Worm (Caenorhabditis elegans) whole organism, L4/young adult: ENCODE measurements around the gene nasp-1.

ENCODE experiments used
- W03F9.2 ChIP-seq: fragments of 150-350 bp; optimal IDR thresholded peaks from 2 replicates; lab custom pipeline; 2014; ENCODE audit warnings: missing biosample characterization, missing genetic modification characterization
- dao-5 ChIP-seq: sonication (generic microtip); optimal IDR thresholded peaks from 2 replicates; lab custom pipeline; 2016; ENCODE audit warnings: missing genotype, missing genetic modification characterization, moderate library complexity, missing compliant biosample characterization
- him-1 ChIP-seq: sonication (generic microtip); optimal IDR thresholded peaks from 2 replicates; lab custom pipeline; 2016; ENCODE audit warnings: missing genotype, missing genetic modification reagents, missing genetic modification characterization, missing compliant biosample characterization

DNA sequence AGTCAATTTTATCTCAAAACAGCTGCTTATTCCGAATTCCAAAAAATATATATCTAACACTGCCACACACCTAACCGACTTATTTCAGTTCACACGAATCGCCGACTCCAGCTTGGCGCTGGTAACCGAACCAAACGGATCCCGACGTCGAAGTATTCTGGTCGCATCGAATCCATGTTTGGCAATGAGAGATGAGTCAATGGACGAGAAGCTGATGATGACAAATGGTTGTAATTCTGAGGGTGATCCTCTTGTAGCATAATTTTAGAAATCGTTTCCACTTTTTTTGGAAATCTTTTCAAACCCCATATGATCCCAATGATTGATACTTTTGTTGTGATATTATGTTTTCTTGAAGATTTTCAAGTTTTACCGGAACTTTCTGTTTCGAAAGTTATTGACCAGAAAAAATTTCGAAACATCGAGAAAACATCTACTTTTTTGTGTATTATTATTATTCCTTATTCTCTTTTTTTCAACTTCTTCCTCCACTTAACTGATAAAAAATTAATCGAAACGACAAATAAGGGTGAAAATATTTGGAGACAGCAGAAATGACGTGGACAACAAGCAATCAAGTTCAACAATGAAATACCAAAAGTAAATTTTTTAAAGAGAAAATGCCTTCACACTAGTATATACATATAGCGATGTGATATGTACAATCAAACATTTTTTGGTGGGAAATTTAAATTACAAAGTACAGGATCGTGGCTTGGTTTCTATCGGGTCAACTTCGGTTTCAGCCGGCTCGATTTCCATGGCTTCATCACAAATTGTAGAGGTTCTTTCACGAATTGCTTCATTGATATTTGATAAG lies 43.7 kb downstream of the nasp-1 start:
- TF ChIP-seq him-1 = no peak
- no peak for TF ChIP-seq W03F9.2 (tag; lab: Kevin White, UChicago)
- no peak for TF ChIP-seq dao-5 (tag; lab: Kevin White, UChicago)
